Fruit fly (Drosophila melanogaster) whole organism, embryonic: ENCODE data around the gene Cfp1.

Experiments used
- BEAF-32 ChIP-seq: fragments of 200-800 bp; sonication (Bioruptor generic); optimal IDR thresholded peaks from 3 replicates; lab custom pipeline; 2017; ENCODE audit warnings: missing biosample characterization, missing genetic modification characterization, mild to moderate bottlenecking, moderate library complexity, missing genetic modification reagents
- CG1024 ChIP-seq: fragments of 200-800 bp; sonication (Bioruptor generic); IDR thresholded peaks from 2 replicates; pipeline ENCODE4 v1.3.6; 2022; ENCODE audit warnings: missing biosample characterization, missing genetic modification characterization
- CG10267 ChIP-seq: fragments of 200-800 bp; sonication (Bioruptor generic); optimal IDR thresholded peaks from 2 replicates; lab custom pipeline; 2018; ENCODE audit warnings: missing biosample characterization, mild to moderate bottlenecking, missing genetic modification characterization, moderate library complexity
- CG12155 ChIP-seq: fragments of 200-800 bp; sonication (Bioruptor generic); optimal IDR thresholded peaks from 3 replicates; lab custom pipeline; 2016; ENCODE audit warnings: missing biosample characterization, missing genetic modification characterization
- CG12236 ChIP-seq: fragments of 200-800 bp; sonication (Bioruptor generic); optimal IDR thresholded peaks from 2 replicates; lab custom pipeline; 2016; ENCODE audit warnings: missing biosample characterization, missing genetic modification characterization
- CG12659 ChIP-seq: fragments of 200-800 bp; sonication (Bioruptor generic); optimal IDR thresholded peaks from 3 replicates; lab custom pipeline; 2017; ENCODE audit warnings: mild to moderate bottlenecking, missing biosample characterization, missing genetic modification reagents, missing genetic modification characterization
- CG14710 ChIP-seq: fragments of 200-800 bp; sonication (Bioruptor generic); optimal IDR thresholded peaks from 3 replicates; lab custom pipeline; 2019; ENCODE audit warnings: missing biosample characterization, mild to moderate bottlenecking, missing genetic modification characterization, moderate library complexity
- CG2199 ChIP-seq: fragments of 200-800 bp; sonication (Bioruptor generic); IDR thresholded peaks from 3 replicates; pipeline ENCODE4 v1.3.6; 2022; ENCODE audit warnings: missing biosample characterization, missing genetic modification characterization
- CG2678 ChIP-seq: fragments of 200-800 bp; sonication (Bioruptor generic); optimal IDR thresholded peaks from 3 replicates; lab custom pipeline; 2019; ENCODE audit warnings: missing biosample characterization, mild to moderate bottlenecking, missing genetic modification characterization, moderate library complexity
- CG3407 ChIP-seq: fragments of 200-800 bp; sonication (Bioruptor generic); optimal IDR thresholded peaks from 2 replicates; lab custom pipeline; 2018; ENCODE audit warnings: missing biosample characterization, mild to moderate bottlenecking, missing genetic modification characterization
- CG4820 ChIP-seq: fragments of 200-800 bp; sonication (Bioruptor generic); optimal IDR thresholded peaks from 3 replicates; lab custom pipeline; 2016; ENCODE audit warnings: missing biosample characterization, missing genetic modification characterization
- CG6791 ChIP-seq: fragments of 200-800 bp; sonication (Bioruptor generic); IDR thresholded peaks from 3 replicates; pipeline ENCODE4 v1.3.6; 2022; ENCODE audit warnings: missing biosample characterization, missing genetic modification characterization; ENCODE audit not compliant: partially characterized antibody
- CG8944 ChIP-seq: fragments of 200-800 bp; sonication (Bioruptor generic); optimal IDR thresholded peaks from 3 replicates; lab custom pipeline; 2016; ENCODE audit warnings: missing biosample characterization, missing genetic modification characterization
- CG9727 ChIP-seq: fragments of 200-800 bp; sonication (Bioruptor generic); optimal IDR thresholded peaks from 3 replicates; lab custom pipeline; 2017; ENCODE audit warnings: missing biosample characterization, mild to moderate bottlenecking, missing genetic modification characterization
- CG9797 ChIP-seq: fragments of 200-800 bp; sonication (Bioruptor generic); optimal IDR thresholded peaks from 3 replicates; lab custom pipeline; 2018; ENCODE audit warnings: missing biosample characterization, mild to moderate bottlenecking, missing genetic modification characterization
- CG9876 ChIP-seq: fragments of 200-800 bp; sonication (Bioruptor generic); optimal IDR thresholded peaks from 2 replicates; lab custom pipeline; 2016; ENCODE audit warnings: missing biosample characterization, missing genetic modification characterization
- CoRest ChIP-seq: fragments of 200-800 bp; sonication (Bioruptor generic); optimal IDR thresholded peaks from 3 replicates; lab custom pipeline; 2018; ENCODE audit warnings: missing biosample characterization, mild to moderate bottlenecking, missing genetic modification characterization, moderate library complexity
- Dbx ChIP-seq: fragments of 200-800 bp; sonication (Bioruptor generic); IDR thresholded peaks from 3 replicates; pipeline ENCODE4 v1.3.6; 2022; ENCODE audit warnings: missing biosample characterization, missing genetic modification characterization
- Ets65A ChIP-seq: fragments of 200-800 bp; sonication (Bioruptor generic); peaks from one replicate; lab custom pipeline; 2016; ENCODE audit warnings: missing biosample characterization, missing genetic modification characterization
- Fer2 ChIP-seq: fragments of 200-800 bp; sonication (Bioruptor generic); optimal IDR thresholded peaks from 2 replicates; lab custom pipeline; 2018; ENCODE audit warnings: missing biosample characterization, mild to moderate bottlenecking, missing genetic modification characterization, moderate library complexity
- Gug ChIP-seq: fragments of 200-800 bp; sonication (Bioruptor generic); IDR thresholded peaks from 4 replicates; pipeline ENCODE4 v1.3.6; 2022; ENCODE audit warnings: missing biosample characterization, missing genetic modification characterization
- HmgZ ChIP-seq: fragments of 200-800 bp; sonication (Bioruptor generic); optimal IDR thresholded peaks from 2 replicates; lab custom pipeline; 2018; ENCODE audit warnings: missing biosample characterization, mild to moderate bottlenecking, missing genetic modification characterization
- Lhr ChIP-seq: fragments of 200-800 bp; sonication (Bioruptor generic); optimal IDR thresholded peaks from 3 replicates; lab custom pipeline; 2017; ENCODE audit warnings: mild to moderate bottlenecking, missing biosample characterization, missing genetic modification reagents, missing genetic modification characterization
- MESR4 ChIP-seq: fragments of 200-800 bp; sonication (Bioruptor generic); optimal IDR thresholded peaks from 2 replicates; lab custom pipeline; 2018; ENCODE audit warnings: missing biosample characterization, mild to moderate bottlenecking, missing genetic modification characterization, moderate library complexity
- Nf-YC ChIP-seq: fragments of 200-800 bp; optimal IDR thresholded peaks from 3 replicates; lab custom pipeline; 2019; ENCODE audit warnings: missing biosample characterization, mild to moderate bottlenecking, missing genetic modification characterization, moderate library complexity
- Oaz ChIP-seq: fragments of 200-800 bp; sonication (Bioruptor generic); IDR thresholded peaks from 2 replicates; pipeline ENCODE4 v1.3.6; 2022; ENCODE audit warnings: missing biosample characterization, missing genetic modification characterization
- Ptx1 ChIP-seq: fragments of 200-800 bp; sonication (Bioruptor generic); IDR thresholded peaks from 2 replicates; pipeline ENCODE4 v1.3.6; 2022; ENCODE audit warnings: missing biosample characterization, missing genetic modification characterization
- Scr ChIP-seq: fragments of 200-800 bp; sonication (Bioruptor generic); IDR thresholded peaks from 2 replicates; pipeline ENCODE4 v1.3.6; 2022; ENCODE audit warnings: missing biosample characterization, missing genetic modification characterization; ENCODE audit not compliant: partially characterized antibody
- al ChIP-seq: fragments of 200-800 bp; sonication (Bioruptor generic); IDR thresholded peaks from 2 replicates; pipeline ENCODE4 v1.3.6; 2022; ENCODE audit warnings: missing biosample characterization, missing genetic modification characterization
- chif ChIP-seq, 2 experiments: fragments of 200-800 bp; sonication (Bioruptor generic); optimal IDR thresholded peaks; 3 replicates each; lab custom pipeline; 2016; ENCODE audit warnings: missing biosample characterization in 2 of 2, missing genetic modification characterization in 2 of 2
- chinmo ChIP-seq: fragments of 200-800 bp; sonication (Bioruptor generic); IDR thresholded peaks from 4 replicates; pipeline ENCODE4 v1.3.6; 2022; ENCODE audit warnings: missing biosample characterization, missing genetic modification characterization; ENCODE audit not compliant: partially characterized antibody
- dmrt99B ChIP-seq: fragments of 200-800 bp; sonication (Bioruptor generic); optimal IDR thresholded peaks from 2 replicates; lab custom pipeline; 2018; ENCODE audit warnings: missing biosample characterization, mild to moderate bottlenecking, missing genetic modification characterization, moderate library complexity
- fd3F ChIP-seq: fragments of 200-800 bp; sonication (Bioruptor generic); optimal IDR thresholded peaks from 2 replicates; lab custom pipeline; 2018; ENCODE audit warnings: missing biosample characterization, mild to moderate bottlenecking, missing genetic modification characterization, moderate library complexity
- gem ChIP-seq: fragments of 200-800 bp; sonication (Bioruptor generic); optimal IDR thresholded peaks from 2 replicates; lab custom pipeline; 2019; ENCODE audit warnings: missing biosample characterization, mild to moderate bottlenecking, missing genetic modification characterization, moderate library complexity
- gsb ChIP-seq: fragments of 200-800 bp; sonication (Bioruptor generic); IDR thresholded peaks from 2 replicates; pipeline ENCODE4 v1.3.6; 2022; ENCODE audit warnings: missing biosample characterization, missing genetic modification characterization
- hb ChIP-seq: fragments of 200-800 bp; sonication (Bioruptor generic); IDR thresholded peaks from 3 replicates; pipeline ENCODE4 v1.3.6; 2022; ENCODE audit warnings: missing biosample characterization, missing genetic modification characterization; ENCODE audit not compliant: partially characterized antibody
- jing ChIP-seq: fragments of 200-800 bp; sonication (Bioruptor generic); optimal IDR thresholded peaks from 2 replicates; lab custom pipeline; 2018; ENCODE audit warnings: missing biosample characterization, mild to moderate bottlenecking, missing genetic modification characterization
- jumu ChIP-seq: fragments of 200-800 bp; sonication (Bioruptor generic); optimal IDR thresholded peaks from 3 replicates; lab custom pipeline; 2016; ENCODE audit warnings: missing biosample characterization, missing genetic modification characterization
- lilli ChIP-seq: fragments of 200-800 bp; sonication (Bioruptor generic); optimal IDR thresholded peaks from 3 replicates; lab custom pipeline; 2016; ENCODE audit warnings: missing biosample characterization, missing genetic modification characterization
- pb ChIP-seq: fragments of 200-800 bp; sonication (Bioruptor generic); optimal IDR thresholded peaks from 3 replicates; lab custom pipeline; 2016; ENCODE audit warnings: missing biosample characterization, missing genetic modification characterization
- pita ChIP-seq: fragments of 200-800 bp; sonication (Bioruptor generic); optimal IDR thresholded peaks from 2 replicates; lab custom pipeline; 2017; ENCODE audit warnings: missing biosample characterization, mild to moderate bottlenecking, missing genetic modification characterization
- row ChIP-seq: fragments of 200-800 bp; sonication (Bioruptor generic); IDR thresholded peaks from 3 replicates; pipeline ENCODE4 v1.3.6; 2022; ENCODE audit warnings: missing biosample characterization, missing genetic modification characterization
- sqz ChIP-seq: fragments of 200-800 bp; sonication (Bioruptor generic); optimal IDR thresholded peaks from 3 replicates; lab custom pipeline; 2018; ENCODE audit warnings: missing biosample characterization, mild to moderate bottlenecking, missing genetic modification characterization
- stwl ChIP-seq: fragments of 200-800 bp; sonication (Bioruptor generic); optimal IDR thresholded peaks from 3 replicates; lab custom pipeline; 2018; ENCODE audit warnings: missing biosample characterization, mild to moderate bottlenecking, missing genetic modification characterization, moderate library complexity
- sug ChIP-seq: fragments of 200-800 bp; optimal IDR thresholded peaks from 2 replicates; lab custom pipeline; 2019; ENCODE audit warnings: missing biosample characterization, mild to moderate bottlenecking, missing genetic modification characterization, moderate library complexity
- vvl ChIP-seq: fragments of 200-800 bp; sonication (Bioruptor generic); IDR thresholded peaks from 2 replicates; pipeline ENCODE4 v1.3.6; 2022; ENCODE audit warnings: missing biosample characterization, missing genetic modification characterization
- wdn ChIP-seq: fragments of 200-800 bp; sonication (Bioruptor generic); IDR thresholded peaks from 2 replicates; pipeline ENCODE4 v1.3.6; 2022; ENCODE audit warnings: missing biosample characterization, missing genetic modification characterization

The Cfp1 gene

dm6 chrX:9251212-9251877, 21.4 kb downstream of the Cfp1 start (continued):
- no peak for TF ChIP-seq fd3F (GFP tag; lab: Kevin White, UChicago)
- TF ChIP-seq lilli (GFP tag; lab: Kevin White, UChicago) = peak; percentile 25
- TF ChIP-seq gem (tag; lab: Kevin White, UChicago) = peak; percentile 37
- TF ChIP-seq Ets65A (GFP tag; lab: Kevin White, UChicago) = peak; percentile 85
- peak; percentile 34 for TF ChIP-seq CG2678 (tag; lab: Kevin White, UChicago)
- peak; percentile 45 for TF ChIP-seq dmrt99B

- TF ChIP-seq Gug (GFP tag; lab: Robert Waterston, UW) (no peak), CG14710 (tag; lab: Kevin White, UChicago) (peak; percentile 47), CG2199 (no peak), gsb (GFP tag; lab: Robert Waterston, UW) (no peak), CG12236 (no peak), chinmo (GFP tag; lab: Robert Waterston, UW) (0 out of 4 replicates have a peak, but pooled peaks have one; percentile 47), pita (GFP tag; lab: Kevin White, UChicago) (no peak), Scr (GFP tag; lab: Robert Waterston, UW) (no peak), CG10267 (tag; lab: Kevin White, UChicago) (peak; percentile 14), CG12659 (peak; percentile 27), CG8944 (GFP tag; lab: Kevin White, UChicago) (no peak), CG4820 (GFP tag; lab: Kevin White, UChicago) (no peak), BEAF-32 (GFP tag; lab: Kevin White, UChicago) (peak; percentile 31), CoRest (peak; percentile 79), HmgZ (tag; lab: Kevin White, UChicago) (peak; percentile 2), hb (GFP tag; lab: Robert Waterston, UW) (no peak), sug (tag; lab: Kevin White, UChicago) (peak; percentile 6), MESR4 (GFP tag; lab: Kevin White, UChicago) (peak; percentile 50), stwl (tag; lab: Kevin White, UChicago) (peak; percentile 77), row (peak; percentile 34; the same call in 1 of the 3 replicates), Fer2 (no peak), chif (GFP tag; optimal IDR thresholded peaks at IDR 0.05; lab: Kevin White, UChicago) (no peak), al (no peak), sqz (GFP tag; lab: Kevin White, UChicago) (peak; percentile 52), vvl (GFP tag; lab: Robert Waterston, UW) (no peak), CG12155 (GFP tag; lab: Kevin White, UChicago) (no peak), CG9797 (GFP tag; lab: Kevin White, UChicago) (peak; percentile 78), Lhr (GFP tag; lab: Kevin White, UChicago) (peak; percentile 59), wdn (GFP tag; lab: Robert Waterston, UW) (no peak), Dbx (GFP tag; lab: Robert Waterston, UW) (no peak), jing (GFP tag; lab: Kevin White, UChicago) (no peak), pb (GFP tag; lab: Kevin White, UChicago) (no peak), CG9876 (GFP tag; lab: Kevin White, UChicago) (no peak), Ptx1 (no peak), Nf-YC (peak; percentile 16), CG3407 (no peak), CG1024 (GFP tag; lab: Robert Waterston, UW) (no peak), Oaz (GFP tag; lab: Robert Waterston, UW) (no peak), CG6791 (GFP tag; lab: Robert Waterston, UW) (no peak), jumu (GFP tag; lab: Kevin White, UChicago) (no peak), CG9727 (no peak)
Observed at dm6 chrX:9250161-9250831, 22.5 kb downstream of the Cfp1 start, which contains the start of gene CG17754. Gene CG17754 (plus strand): TSS chrX:9250420.
